Fruit fly (Drosophila melanogaster): Measurements from ENCODE around the gene CIAPIN1.
A peak's percentile ranks its signal among the peaks of the same experiment; 100 is the strongest.

CIAPIN1 gene

DNA sequence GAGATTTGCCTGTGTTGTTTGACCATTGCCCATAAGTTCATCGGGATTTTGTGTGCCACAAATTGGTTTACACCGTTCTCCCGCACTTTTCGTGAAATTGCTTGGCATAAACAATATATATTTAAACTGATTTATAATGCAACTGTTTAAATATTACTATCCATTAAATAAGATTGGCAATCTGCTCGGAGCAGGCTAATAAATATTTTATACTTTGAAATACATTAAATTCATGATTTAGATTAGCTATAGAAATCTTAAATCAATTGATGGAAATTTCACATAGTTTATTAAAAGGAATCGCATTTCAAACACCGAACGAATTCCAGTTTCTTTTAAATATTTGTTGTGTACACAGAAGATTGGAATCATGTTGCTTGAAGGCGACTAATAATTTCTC lies 27.5 kb upstream of the CIAPIN1 start (continued):
- TF ChIP-seq pan (optimal IDR thresholded peaks at IDR 0.05) (no peak), pan (GFP tag; optimal IDR thresholded peaks at IDR 0.05 in 1 of 2, IDR thresholded peaks at IDR 0.05 in 1 of 2) (no peak), CG10321 (GFP tag; IDR thresholded peaks at IDR 0.05) (no peak), Eip74EF (GFP tag; optimal IDR thresholded peaks at IDR 0.05) (no peak), dmrt99B (tag; optimal IDR thresholded peaks at IDR 0.05) (peak; percentile 24), CG14014 (GFP tag; IDR thresholded peaks at IDR 0.05) (no peak), CG2875 (GFP tag; optimal IDR thresholded peaks at IDR 0.05) (no peak), CG3838 (GFP tag; optimal IDR thresholded peaks at IDR 0.05) (no peak), gce (GFP tag; IDR thresholded peaks at IDR 0.05) (no peak), aop (GFP tag; IDR thresholded peaks at IDR 0.05) (no peak), CG11085 (GFP tag; IDR thresholded peaks at IDR 0.05) (no peak), MBD-R2 (GFP tag; IDR thresholded peaks at IDR 0.05) (no peak), croc (GFP tag; conservative IDR thresholded peaks at IDR 0.05) (no peak), CG1832 (GFP tag; optimal IDR thresholded peaks at IDR 0.05) (no peak), Tbp (GFP tag; optimal IDR thresholded peaks at IDR 0.05) (no peak), pum (GFP tag; optimal IDR thresholded peaks at IDR 0.05) (no peak), ken (GFP tag; IDR thresholded peaks at IDR 0.05) (no peak), onecut (GFP tag; IDR thresholded peaks at IDR 0.05) (no peak), run (tag; optimal IDR thresholded peaks at IDR 0.05) (no peak), fd102C (GFP tag; optimal IDR thresholded peaks at IDR 0.05) (no peak), Asciz (GFP tag; optimal IDR thresholded peaks at IDR 0.05) (no peak), dysf (GFP tag; IDR thresholded peaks at IDR 0.05) (no peak), CG11723 (GFP tag; optimal IDR thresholded peaks at IDR 0.05) (no peak), HmgZ (tag; optimal IDR thresholded peaks at IDR 0.05) (no peak), hbn (GFP tag; IDR thresholded peaks at IDR 0.05; ENCODE audit: partially characterized antibody) (no peak), Mad (GFP tag; optimal IDR thresholded peaks at IDR 0.05) (no peak), yki (optimal IDR thresholded peaks at IDR 0.05) (no peak), CG4328 (GFP tag; optimal IDR thresholded peaks at IDR 0.05) (no peak), CG9215 (GFP tag; IDR thresholded peaks at IDR 0.05) (no peak), vfl (GFP tag; optimal IDR thresholded peaks at IDR 0.05) (peak; percentile 18), Dfd (GFP tag; optimal IDR thresholded peaks at IDR 0.05) (no peak), unpg (GFP tag; optimal IDR thresholded peaks at IDR 0.05) (peak; percentile 14), tna (GFP tag; IDR thresholded peaks at IDR 0.05; ENCODE audit: partially characterized antibody) (no peak), shn (GFP tag; optimal IDR thresholded peaks at IDR 0.05) (no peak), ewg (GFP tag; optimal IDR thresholded peaks at IDR 0.05) (no peak), bowl (GFP tag; IDR thresholded peaks at IDR 0.05) (no peak), Sry-β (GFP tag; optimal IDR thresholded peaks at IDR 0.05) (no peak), HmgD (GFP tag; optimal IDR thresholded peaks at IDR 0.05) (no peak), Gug (GFP tag; IDR thresholded peaks at IDR 0.05) (no peak), CG10654 (GFP tag; optimal IDR thresholded peaks at IDR 0.05) (no peak), Neu2 (GFP tag; optimal IDR thresholded peaks at IDR 0.05; ENCODE audit: borderline replicate concordance) (no peak), Optix (GFP tag; IDR thresholded peaks at IDR 0.05) (no peak), zf30C (GFP tag; optimal IDR thresholded peaks at IDR 0.05) (no peak), CG10543 (GFP tag; optimal IDR thresholded peaks at IDR 0.05) (no peak), pnt (GFP tag; optimal IDR thresholded peaks at IDR 0.05) (no peak), da (GFP tag; optimal IDR thresholded peaks at IDR 0.05) (no peak), Myb (GFP tag; optimal IDR thresholded peaks at IDR 0.05) (no peak), exex (tag; optimal IDR thresholded peaks at IDR 0.05) (no peak), Sry-δ (GFP tag; optimal IDR thresholded peaks at IDR 0.05) (no peak), phol (tag; optimal IDR thresholded peaks at IDR 0.05) (no peak), CG12391 (tag; optimal IDR thresholded peaks at IDR 0.05) (peak; percentile 19), CG17912 (GFP tag; optimal IDR thresholded peaks at IDR 0.05) (no peak), CG4617 (GFP tag; optimal IDR thresholded peaks at IDR 0.05; ENCODE audit: borderline replicate concordance) (no peak)
